Worm (Caenorhabditis elegans): ENCODE measurements around the gene algn-1.

ce11 chrIII:6436308-6436707 lies 23.6 kb upstream of the algn-1 start, which contains the start of gene C05D11.1:
- TF ChIP-seq med-1 (GFP tag; optimal IDR thresholded peaks at IDR 0.05; ENCODE audit: insufficient read depth) (no peak), ref-1 (GFP tag; conservative IDR thresholded peaks at IDR 0.05) (no peak)

Measured in whole organism, midembryonic.